Worm (Caenorhabditis elegans): ENCODE data around the gene C35A5.8.

DNA sequence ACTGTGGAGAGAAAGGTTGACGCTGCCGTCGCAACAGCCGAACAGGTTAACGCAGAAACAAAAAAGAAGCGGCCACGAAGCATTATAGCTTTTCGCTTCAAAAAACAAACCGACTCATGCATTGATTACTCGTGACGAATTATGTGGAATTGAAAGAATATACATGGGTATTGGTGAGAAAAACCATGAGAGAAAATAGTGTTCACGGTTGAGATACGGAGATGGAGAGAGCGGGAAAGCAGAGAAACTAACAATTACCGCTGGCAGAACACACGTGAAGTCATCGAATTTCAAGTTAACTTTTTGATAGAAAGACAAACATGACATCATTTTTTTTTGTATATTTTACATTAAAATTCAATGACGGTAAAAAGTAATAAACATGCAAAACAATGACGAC is 9.6 kb upstream of the C35A5.8 start:
- TF ChIP-seq cog-1 (tag; optimal IDR thresholded peaks at IDR 0.05), result no peak
- no peak for TF ChIP-seq T22C8.4 (GFP tag; IDR thresholded peaks at IDR 0.05)
- TF ChIP-seq ztf-23 (GFP tag; IDR thresholded peaks at IDR 0.05), result no peak
- TF ChIP-seq klf-2 (GFP tag; conservative IDR thresholded peaks at IDR 0.05), result no peak
- no peak for TF ChIP-seq ztf-29 (GFP tag; IDR thresholded peaks at IDR 0.05)
- TF ChIP-seq tab-1 (GFP tag; IDR thresholded peaks at IDR 0.05), result no peak
- no peak for TF ChIP-seq flt-1 (GFP tag; IDR thresholded peaks at IDR 0.05)

Data from whole organism, midembryonic.